Worm (Caenorhabditis elegans) whole organism, L3 larva: ENCODE data around the gene D1069.3.

Source experiments
- R02D3.7 ChIP-seq: fragments of 150-350 bp; optimal IDR thresholded peaks from 2 replicates; lab custom pipeline; 2014; ENCODE audit warnings: missing biosample characterization, missing genetic modification characterization
- ZK546.5 ChIP-seq: sonication (generic microtip); optimal IDR thresholded peaks from 2 replicates; lab custom pipeline; 2017; ENCODE audit warnings: missing biosample characterization, missing genetic modification characterization
- aly-2 ChIP-seq: fragments of 150-350 bp; optimal IDR thresholded peaks from 2 replicates; lab custom pipeline; 2014; ENCODE audit warnings: missing biosample characterization, missing genetic modification characterization
- ama-1 ChIP-seq: fragments of 150-350 bp; optimal IDR thresholded peaks from 2 replicates; lab custom pipeline; 2018
- ceh-16 ChIP-seq: sonication (generic microtip); optimal IDR thresholded peaks from 2 replicates; lab custom pipeline; 2017; ENCODE audit warnings: missing biosample characterization, missing genetic modification characterization
- ceh-28 ChIP-seq: fragments of 150-350 bp; optimal IDR thresholded peaks from 2 replicates; lab custom pipeline; 2014; ENCODE audit warnings: missing biosample characterization, missing genetic modification reagents, missing genetic modification characterization
- ceh-82 ChIP-seq: fragments of 150-350 bp; optimal IDR thresholded peaks from 2 replicates; lab custom pipeline; 2014; ENCODE audit warnings: missing biosample characterization, missing genetic modification characterization
- ceh-9 ChIP-seq: sonication (generic microtip); optimal IDR thresholded peaks from 2 replicates; lab custom pipeline; 2018; ENCODE audit warnings: missing biosample characterization, missing genetic modification characterization
- egl-27 ChIP-seq: sonication (generic microtip); optimal IDR thresholded peaks from 4 replicates; lab custom pipeline; 2017; ENCODE audit warnings: missing biosample characterization, missing genetic modification reagents, missing genetic modification characterization
- egl-5 ChIP-seq: fragments of 150-350 bp; optimal IDR thresholded peaks from 2 replicates; lab custom pipeline; 2017; ENCODE audit warnings: missing biosample characterization, missing genetic modification reagents, missing genetic modification characterization, inconsistent platforms
- elt-2 ChIP-seq: sonication (generic microtip); optimal IDR thresholded peaks from 2 replicates; lab custom pipeline; 2016; ENCODE audit warnings: missing genetic modification reagents, mild to moderate bottlenecking, missing genetic modification characterization, missing compliant biosample characterization
- elt-3 ChIP-seq, 3 experiments: fragments of 150-350 bp in 1 of 3; sonication (generic microtip) in 2 of 3; optimal IDR thresholded peaks; 2 replicates in 2 of 3; 4 replicates in 1 of 3; lab custom pipeline; 2014 to 2017; ENCODE audit warnings: missing biosample characterization in 3 of 3, missing genetic modification characterization in 3 of 3
- eor-1 ChIP-seq, 2 experiments: fragments of 150-350 bp; optimal IDR thresholded peaks; 2 replicates each; lab custom pipeline; 2014 to 2018; ENCODE audit warnings: missing biosample characterization in 2 of 2, missing genetic modification characterization in 2 of 2
- fkh-10 ChIP-seq: sonication (generic microtip); optimal IDR thresholded peaks from 2 replicates; lab custom pipeline; 2017; ENCODE audit warnings: missing biosample characterization, missing genetic modification reagents, missing genetic modification characterization
- fkh-2 ChIP-seq: fragments of 150-350 bp; optimal IDR thresholded peaks from 2 replicates; lab custom pipeline; 2014; ENCODE audit warnings: missing biosample characterization, missing genetic modification reagents, missing genetic modification characterization
- hmg-11 ChIP-seq: sonication (generic microtip); optimal IDR thresholded peaks from 2 replicates; lab custom pipeline; 2016; ENCODE audit warnings: missing genetic modification characterization, missing compliant biosample characterization
- jun-1 ChIP-seq: fragments of 150-350 bp; optimal IDR thresholded peaks from 2 replicates; lab custom pipeline; 2014; ENCODE audit warnings: missing biosample characterization, missing genetic modification reagents, missing genetic modification characterization
- lin-15B ChIP-seq: fragments of 150-350 bp; optimal IDR thresholded peaks from 2 replicates; lab custom pipeline; 2014; ENCODE audit warnings: missing biosample characterization, missing genetic modification characterization
- lin-39 ChIP-seq: fragments of 150-350 bp; optimal IDR thresholded peaks from 2 replicates; lab custom pipeline; 2018; ENCODE audit warnings: missing biosample characterization, missing genetic modification reagents, missing genetic modification characterization
- lsy-12 ChIP-seq: sonication (generic microtip); optimal IDR thresholded peaks from 2 replicates; lab custom pipeline; 2016; ENCODE audit warnings: mild to moderate bottlenecking, missing genetic modification characterization, missing compliant biosample characterization
- mml-1 ChIP-seq: fragments of 150-350 bp; sonication (generic microtip); optimal IDR thresholded peaks from 3 replicates; lab custom pipeline; 2014; ENCODE audit warnings: missing biosample characterization, missing genetic modification characterization
- nfya-1 ChIP-seq: sonication (generic microtip); optimal IDR thresholded peaks from 2 replicates; lab custom pipeline; 2017; ENCODE audit warnings: missing genetic modification characterization, mild to moderate bottlenecking, missing compliant biosample characterization, antibody characterized with exemption, moderate library complexity; ENCODE audit not compliant: insufficient read depth
- nhr-11 ChIP-seq: fragments of 150-350 bp; optimal IDR thresholded peaks from 2 replicates; lab custom pipeline; 2014; ENCODE audit warnings: missing biosample characterization, missing genetic modification characterization
- nhr-23 ChIP-seq: fragments of 150-350 bp; optimal IDR thresholded peaks from 2 replicates; lab custom pipeline; 2014; ENCODE audit warnings: missing biosample characterization, missing genetic modification reagents, missing genetic modification characterization
- nhr-237 ChIP-seq: fragments of 150-350 bp; optimal IDR thresholded peaks from 2 replicates; lab custom pipeline; 2014; ENCODE audit warnings: missing biosample characterization, missing genetic modification characterization
- nhr-25 ChIP-seq: sonication (generic microtip); optimal IDR thresholded peaks from 2 replicates; lab custom pipeline; 2017; ENCODE audit warnings: missing biosample characterization, missing genetic modification characterization
- nhr-28 ChIP-seq: fragments of 150-350 bp; optimal IDR thresholded peaks from 2 replicates; lab custom pipeline; 2014; ENCODE audit warnings: missing biosample characterization, missing genetic modification characterization
- nhr-43 ChIP-seq: sonication (generic microtip); optimal IDR thresholded peaks from 2 replicates; lab custom pipeline; 2016; ENCODE audit warnings: mild to moderate bottlenecking, missing genetic modification characterization, missing compliant biosample characterization; ENCODE audit not compliant: poor library complexity, severe bottlenecking
- nhr-76 ChIP-seq: fragments of 150-350 bp; sonication (generic microtip); optimal IDR thresholded peaks from 5 replicates; lab custom pipeline; 2014; ENCODE audit warnings: missing biosample characterization, missing genetic modification characterization
- sea-2 ChIP-seq: fragments of 150-350 bp; sonication (generic microtip); optimal IDR thresholded peaks from 4 replicates; lab custom pipeline; 2014; ENCODE audit warnings: missing biosample characterization, missing genetic modification reagents, missing genetic modification characterization
- skn-1 ChIP-seq: fragments of 150-350 bp; optimal IDR thresholded peaks from 2 replicates; lab custom pipeline; 2014; ENCODE audit warnings: missing biosample characterization, missing genetic modification characterization
- snpc-4 ChIP-seq: fragments of 150-350 bp; optimal IDR thresholded peaks from 2 replicates; lab custom pipeline; 2014; ENCODE audit warnings: missing biosample characterization, missing genetic modification characterization
- tbx-2 ChIP-seq: sonication (generic microtip); optimal IDR thresholded peaks from 2 replicates; lab custom pipeline; 2016; ENCODE audit warnings: mild to moderate bottlenecking, missing genetic modification characterization, missing compliant biosample characterization
- unc-39 ChIP-seq: sonication (generic microtip); optimal IDR thresholded peaks from 4 replicates; lab custom pipeline; 2017; ENCODE audit warnings: missing biosample characterization, missing genetic modification characterization
- unc-62 ChIP-seq: fragments of 150-350 bp; sonication (generic microtip); optimal IDR thresholded peaks from 4 replicates; lab custom pipeline; 2014; ENCODE audit warnings: missing biosample characterization, missing genetic modification reagents, missing genetic modification characterization

The D1069.3 gene

ce11 chrII:371549-371948 lies 23.9 kb upstream of the D1069.3 start:
- TF ChIP-seq ama-1 (lab: Kevin White, UChicago) (no peak), sea-2 (no peak), nhr-23 (tag; lab: Kevin White, UChicago) (peak; percentile 8), nhr-25 (tag; lab: Kevin White, UChicago) (peak; percentile 17), ceh-82 (tag; lab: Kevin White, UChicago) (no peak), ceh-9 (tag; lab: Kevin White, UChicago) (no peak), jun-1 (tag; lab: Kevin White, UChicago) (no peak), aly-2 (no peak), nhr-28 (tag; lab: Kevin White, UChicago) (no peak), elt-2 (no peak), nhr-76 (tag; lab: Kevin White, UChicago) (no peak), ceh-16 (no peak), eor-1 (tag; optimal IDR thresholded peaks at IDR 0.05; lab: Kevin White, UChicago) (no peak), snpc-4 (no peak)

- no peak for TF ChIP-seq ceh-16
- no peak for TF ChIP-seq unc-62 (GFP tag; lab: Kevin White, UChicago)
- TF ChIP-seq nfya-1 = peak; percentile 62
- no peak for TF ChIP-seq snpc-4
- no peak for TF ChIP-seq unc-39 (tag; lab: Kevin White, UChicago)
These were observed 22.7 kb upstream of the D1069.3 start for ce11 chrII:370394-370793.

- TF ChIP-seq fkh-10 (GFP tag; lab: Kevin White, UChicago) (no peak), mml-1 (tag; lab: Kevin White, UChicago) (no peak), nhr-76 (tag; lab: Kevin White, UChicago) (no peak), unc-62 (GFP tag; lab: Kevin White, UChicago) (no peak), skn-1 (tag; lab: Kevin White, UChicago) (no peak), nhr-11 (tag; lab: Kevin White, UChicago) (no peak), snpc-4 (no peak), lsy-12 (no peak)
These were observed 19.8 kb upstream of the D1069.3 start, which contains the start of gene ptr-3 for ce11 chrII:367455-367854. Gene ptr-3 (minus strand): TSS chrII:367555.

ce11 chrII:356969-357368 lies 9.3 kb upstream of the D1069.3 start, which contains the start of gene dmsr-4:
Gene dmsr-4 (minus strand): TSS chrII:357069.
- no peak for TF ChIP-seq skn-1 (tag; lab: Kevin White, UChicago)
- no peak for TF ChIP-seq nhr-43 (tag; lab: Kevin White, UChicago)
- no peak for TF ChIP-seq lin-39 (tag; lab: Kevin White, UChicago)
- TF ChIP-seq nhr-23 (tag; lab: Kevin White, UChicago) = no peak
- TF ChIP-seq R02D3.7 (tag; lab: Kevin White, UChicago) = no peak
- TF ChIP-seq ceh-9 (tag; lab: Kevin White, UChicago) = no peak
- TF ChIP-seq lsy-12 = no peak
- TF ChIP-seq ZK546.5 (tag; lab: Kevin White, UChicago) = no peak
- no peak for TF ChIP-seq unc-62 (GFP tag; lab: Kevin White, UChicago)
- TF ChIP-seq nhr-11 (tag; lab: Kevin White, UChicago) = no peak
- TF ChIP-seq jun-1 (tag; lab: Kevin White, UChicago) = no peak
- TF ChIP-seq elt-2 = no peak
- TF ChIP-seq ceh-28 (tag; lab: Kevin White, UChicago) = no peak
- no peak for TF ChIP-seq egl-27 (tag; lab: Kevin White, UChicago)
- TF ChIP-seq snpc-4 = no peak
- no peak for TF ChIP-seq aly-2
- no peak for TF ChIP-seq ceh-82 (tag; lab: Kevin White, UChicago)

- TF ChIP-seq lin-15B (tag; lab: Kevin White, UChicago) (no peak), ceh-28 (tag; lab: Kevin White, UChicago) (no peak), sea-2 (no peak), nhr-25 (tag; lab: Kevin White, UChicago) (no peak), tbx-2 (no peak), mml-1 (tag; lab: Kevin White, UChicago) (no peak), egl-5 (no peak), skn-1 (tag; lab: Kevin White, UChicago) (no peak), ceh-82 (tag; lab: Kevin White, UChicago) (no peak), eor-1 (tag; optimal IDR thresholded peaks at IDR 0.05; lab: Kevin White, UChicago) (no peak), nhr-11 (tag; lab: Kevin White, UChicago) (no peak), elt-3 (tag; optimal IDR thresholded peaks at IDR 0.05; lab: Kevin White, UChicago) (no peak), fkh-2 (tag; lab: Kevin White, UChicago) (no peak), nhr-237 (no peak), hmg-11 (no peak)
These were observed 6.8 kb upstream of the D1069.3 start for ce11 chrII:354494-354893.
